Worm (Caenorhabditis elegans) whole organism, L1 larva: ENCODE data around the gene srz-61.
"Not testable (repeated sequence)": the region's sequence is repeated elsewhere in the genome, so short reads cannot be mapped to it uniquely, and the experiment has no call there.

ENCODE experiments used
- C16A3.4 ChIP-seq: fragments of 150-350 bp; optimal IDR thresholded peaks from 2 replicates; lab custom pipeline; 2014; ENCODE audit warnings: missing biosample characterization, missing genetic modification characterization
- C34B4.2 ChIP-seq: sonication (generic microtip); optimal IDR thresholded peaks from 2 replicates; lab custom pipeline; 2017; ENCODE audit warnings: mild to moderate bottlenecking, missing genetic modification characterization, missing compliant biosample characterization
- Y116A8C.19 ChIP-seq: sonication (generic microtip); optimal IDR thresholded peaks from 2 replicates; lab custom pipeline; 2016; ENCODE audit warnings: missing compliant biosample characterization, missing genetic modification characterization, borderline replicate concordance
- aly-2 ChIP-seq: fragments of 150-350 bp; optimal IDR thresholded peaks from 2 replicates; lab custom pipeline; 2014; ENCODE audit warnings: missing biosample characterization, missing genetic modification characterization
- ama-1 ChIP-seq: fragments of 150-350 bp; optimal IDR thresholded peaks from 2 replicates; lab custom pipeline; 2014
- ceh-82 ChIP-seq, 3 experiments: fragments of 150-350 bp in 1 of 3; sonication (generic microtip) in 2 of 3; optimal IDR thresholded peaks; 2 replicates each; lab custom pipeline; 2014 to 2017; ENCODE audit warnings: missing biosample characterization in 3 of 3, missing genetic modification characterization in 3 of 3
- ces-1 ChIP-seq: fragments of 150-350 bp; optimal IDR thresholded peaks from 2 replicates; lab custom pipeline; 2014; ENCODE audit warnings: missing biosample characterization, missing genetic modification reagents, missing genetic modification characterization
- dpl-1 ChIP-seq, 3 experiments: fragments of 150-350 bp in 2 of 3; sonication (generic microtip) in 1 of 3; optimal IDR thresholded peaks; 2 replicates each; lab custom pipeline; 2014 to 2017; ENCODE audit warnings: missing biosample characterization in 3 of 3, missing genetic modification characterization in 3 of 3, missing genetic modification reagents in 3 of 3
- dsc-1 ChIP-seq: sonication (generic microtip); optimal IDR thresholded peaks from 2 replicates; lab custom pipeline; 2016; ENCODE audit warnings: mild to moderate bottlenecking, missing genetic modification characterization, missing compliant biosample characterization
- efl-1 ChIP-seq, 4 experiments: fragments of 150-350 bp; optimal IDR thresholded peaks in 3 of 4; peaks in 1 of 4; 1 replicate in 1 of 4; 2 replicates in 3 of 4; lab custom pipeline; 2014; ENCODE audit warnings: missing biosample characterization in 2 of 4, missing genetic modification characterization in 2 of 4, missing genetic modification reagents in 2 of 4
- egl-27 ChIP-seq, 2 experiments: fragments of 150-350 bp in 1 of 2; sonication (generic microtip); optimal IDR thresholded peaks; 3 replicates each; lab custom pipeline; 2017 to 2018; ENCODE audit warnings: missing biosample characterization in 2 of 2, missing genetic modification characterization in 2 of 2, missing genetic modification reagents in 2 of 2
- elt-2 ChIP-seq: sonication (generic microtip); optimal IDR thresholded peaks from 2 replicates; lab custom pipeline; 2016; ENCODE audit warnings: missing genetic modification characterization, mild to moderate bottlenecking, inconsistent platforms, missing compliant biosample characterization, missing genetic modification reagents
- fkh-10 ChIP-seq: sonication (generic microtip); optimal IDR thresholded peaks from 2 replicates; lab custom pipeline; 2017; ENCODE audit warnings: missing biosample characterization, missing genetic modification reagents, missing genetic modification characterization
- fos-1 ChIP-seq: fragments of 150-350 bp; optimal IDR thresholded peaks from 2 replicates; lab custom pipeline; 2014; ENCODE audit warnings: missing biosample characterization, missing genetic modification characterization
- hlh-4 ChIP-seq: sonication (generic microtip); optimal IDR thresholded peaks from 2 replicates; lab custom pipeline; 2016; ENCODE audit warnings: mild to moderate bottlenecking, missing genetic modification characterization, missing compliant biosample characterization
- isw-1 ChIP-seq: fragments of 200-800 bp; sonication (Bioruptor generic); IDR thresholded peaks from 2 replicates; pipeline ENCODE4 v1.3.6; 2022; ENCODE audit warnings: missing genetic modification characterization, missing compliant biosample characterization
- jun-1 ChIP-seq: fragments of 150-350 bp; optimal IDR thresholded peaks from 2 replicates; lab custom pipeline; 2014; ENCODE audit warnings: missing biosample characterization, missing genetic modification reagents, missing genetic modification characterization
- lin-15B ChIP-seq: fragments of 150-350 bp; sonication (generic microtip); optimal IDR thresholded peaks from 3 replicates; lab custom pipeline; 2014; ENCODE audit warnings: missing biosample characterization, missing genetic modification characterization
- lin-35 ChIP-seq, 2 experiments: fragments of 150-350 bp; optimal IDR thresholded peaks; 2 replicates each; lab custom pipeline; 2014; ENCODE audit warnings: missing biosample characterization in 2 of 2, missing genetic modification characterization in 2 of 2, missing genetic modification reagents in 2 of 2
- lin-39 ChIP-seq: fragments of 150-350 bp; optimal IDR thresholded peaks from 2 replicates; lab custom pipeline; 2014; ENCODE audit warnings: missing biosample characterization, missing genetic modification reagents, missing genetic modification characterization
- mdl-1 ChIP-seq, 2 experiments: fragments of 150-350 bp; optimal IDR thresholded peaks; 2 replicates each; lab custom pipeline; 2014 to 2017; ENCODE audit warnings: missing biosample characterization in 2 of 2, missing genetic modification characterization in 2 of 2, inconsistent platforms in 1 of 2
- mef-2 ChIP-seq: fragments of 150-350 bp; optimal IDR thresholded peaks from 2 replicates; lab custom pipeline; 2014; ENCODE audit warnings: missing biosample characterization, missing genetic modification characterization
- nhr-11 ChIP-seq: fragments of 150-350 bp; optimal IDR thresholded peaks from 2 replicates; lab custom pipeline; 2014; ENCODE audit warnings: missing biosample characterization, missing genetic modification characterization
- nhr-12 ChIP-seq: sonication (generic microtip); optimal IDR thresholded peaks from 2 replicates; lab custom pipeline; 2017; ENCODE audit warnings: missing biosample characterization, missing genetic modification characterization
- nhr-20 ChIP-seq: sonication (generic microtip); optimal IDR thresholded peaks from 2 replicates; lab custom pipeline; 2016; ENCODE audit warnings: mild to moderate bottlenecking, missing genetic modification characterization, missing compliant biosample characterization
- nhr-84 ChIP-seq: sonication (generic microtip); optimal IDR thresholded peaks from 2 replicates; lab custom pipeline; 2017; ENCODE audit warnings: missing biosample characterization, missing genetic modification characterization
- rnt-1 ChIP-seq: sonication (generic microtip); optimal IDR thresholded peaks from 2 replicates; lab custom pipeline; 2016; ENCODE audit warnings: mild to moderate bottlenecking, missing genetic modification characterization, moderate library complexity, missing compliant biosample characterization
- snpc-4 ChIP-seq: fragments of 150-350 bp; optimal IDR thresholded peaks from 2 replicates; lab custom pipeline; 2014; ENCODE audit warnings: missing biosample characterization, missing genetic modification characterization
- sox-4 ChIP-seq: sonication (generic microtip); optimal IDR thresholded peaks from 2 replicates; lab custom pipeline; 2016; ENCODE audit warnings: missing genetic modification characterization, missing compliant biosample characterization
- sptf-1 ChIP-seq: fragments of 150-350 bp; optimal IDR thresholded peaks from 2 replicates; lab custom pipeline; 2014; ENCODE audit warnings: missing biosample characterization, missing genetic modification characterization
- swsn-7 ChIP-seq: sonication (generic microtip); optimal IDR thresholded peaks from 2 replicates; lab custom pipeline; 2016; ENCODE audit warnings: missing genetic modification characterization, missing compliant biosample characterization
- unc-98 ChIP-seq: fragments of 200-800 bp; sonication (Bioruptor generic); IDR thresholded peaks from 2 replicates; pipeline ENCODE4 v1.3.6; 2022; ENCODE audit warnings: missing genetic modification characterization, missing compliant biosample characterization
- xbp-1 ChIP-seq: sonication (generic microtip); optimal IDR thresholded peaks from 2 replicates; lab custom pipeline; 2016; ENCODE audit warnings: missing genetic modification characterization, missing compliant biosample characterization
- zag-1 ChIP-seq: fragments of 150-350 bp; optimal IDR thresholded peaks from 2 replicates; lab custom pipeline; 2014; ENCODE audit warnings: missing biosample characterization, missing genetic modification characterization
- zip-4 ChIP-seq: fragments of 200-800 bp; sonication (Bioruptor generic); optimal IDR thresholded peaks from 2 replicates; lab custom pipeline; 2018; ENCODE audit warnings: mild to moderate bottlenecking, missing genetic modification characterization, moderate library complexity, missing compliant biosample characterization
- ztf-11 ChIP-seq, 2 experiments: sonication (generic microtip); optimal IDR thresholded peaks; 2 replicates each; lab custom pipeline; 2016 to 2017; ENCODE audit warnings: missing genetic modification characterization in 2 of 2, missing biosample characterization in 1 of 2, missing compliant biosample characterization in 1 of 2

srz-61 gene

ce11 chrIV:16293889-16294288 lies 27.1 kb upstream of the srz-61 start:
- TF ChIP-seq swsn-7 = no peak
- no peak for TF ChIP-seq efl-1 (optimal IDR thresholded peaks at IDR 0.05; lab: Kevin White, UChicago)
- peak in 1 of 2 experiments; percentile 18 for TF ChIP-seq efl-1 (GFP tag; optimal IDR thresholded peaks at IDR 0.05 in 1 of 2; lab: Kevin White, UChicago)
- peak; percentile 34 for TF ChIP-seq elt-2 (tag; lab: Kevin White, UChicago)
- no peak for TF ChIP-seq lin-39 (tag; lab: Kevin White, UChicago)
- no peak for TF ChIP-seq isw-1

ce11 chrIV:16298851-16299250 lies 22.1 kb upstream of the srz-61 start, which contains the start of gene srz-72:
Gene srz-72 (plus strand): TSS chrIV:16299151.
- TF ChIP-seq dpl-1 (GFP tag; optimal IDR thresholded peaks at IDR 0.05; lab: Kevin White, UChicago) (no peak), elt-2 (tag; lab: Kevin White, UChicago) (no peak)

ce11 chrIV:16306918-16307317 lies 14.0 kb upstream of the srz-61 start:
- TF ChIP-seq mdl-1 (tag; optimal IDR thresholded peaks at IDR 0.05; lab: Kevin White, UChicago) (no peak), fos-1 (tag; lab: Kevin White, UChicago) (no peak), dsc-1 (tag; lab: Kevin White, UChicago) (no peak), lin-39 (tag; lab: Kevin White, UChicago) (no peak), C16A3.4 (tag; lab: Kevin White, UChicago) (no peak), lin-15B (no peak), rnt-1 (no peak), mef-2 (tag; lab: Kevin White, UChicago) (no peak), lin-35 (GFP tag; optimal IDR thresholded peaks at IDR 0.05; lab: Kevin White, UChicago) (no peak), sptf-1 (tag; lab: Kevin White, UChicago) (no peak), sox-4 (no peak), zip-4 (GFP tag; lab: Kevin White, UChicago) (no peak), fkh-10 (GFP tag; lab: Kevin White, UChicago) (no peak), ama-1 (lab: Kevin White, UChicago) (no peak), ztf-11 (tag; optimal IDR thresholded peaks at IDR 0.05; lab: Kevin White, UChicago) (no peak), aly-2 (no peak), nhr-84 (no peak)

- not testable (repeated sequence) for TF ChIP-seq hlh-4, nhr-11, zag-1 (tag; lab: Kevin White, UChicago)
Observed at ce11 chrIV:16307925-16308324, 13.0 kb upstream of the srz-61 start, which contains the start of gene rac-2. Gene rac-2 (plus strand): TSS chrIV:16308225.

ce11 chrIV:16310103-16310502 lies 10.9 kb upstream of the srz-61 start:
- no peak for TF ChIP-seq ceh-82 (tag; optimal IDR thresholded peaks at IDR 0.05; lab: Kevin White, UChicago)
- no peak for TF ChIP-seq nhr-11 (tag; lab: Kevin White, UChicago)
- TF ChIP-seq nhr-12 (tag; lab: Kevin White, UChicago) = no peak
- TF ChIP-seq nhr-20 = no peak
- no peak for TF ChIP-seq Y116A8C.19
- no peak for TF ChIP-seq xbp-1 (tag; lab: Kevin White, UChicago)
- TF ChIP-seq lin-35 (GFP tag; optimal IDR thresholded peaks at IDR 0.05; lab: Kevin White, UChicago) = no peak
- TF ChIP-seq C34B4.2 (tag; lab: Kevin White, UChicago) = no peak
- no peak for TF ChIP-seq lin-39 (tag; lab: Kevin White, UChicago)
- TF ChIP-seq ces-1 (GFP tag; lab: Kevin White, UChicago) = no peak
- TF ChIP-seq unc-98 (GFP tag; lab: Robert Waterston, UW) = no peak
- TF ChIP-seq isw-1 = no peak
- no peak for TF ChIP-seq snpc-4 (tag; lab: Kevin White, UChicago)
- TF ChIP-seq egl-27 (tag; optimal IDR thresholded peaks at IDR 0.05; lab: Kevin White, UChicago) = no peak
- TF ChIP-seq jun-1 = no peak
- no peak for TF ChIP-seq hlh-4 (tag; lab: Kevin White, UChicago)
- no peak for TF ChIP-seq sptf-1 (tag; lab: Kevin White, UChicago)
- no peak for TF ChIP-seq aly-2
